Fruit fly (Drosophila melanogaster) whole organism, embryonic: ENCODE results near the gene msd1.

Experiments used
- C15 ChIP-seq: fragments of 200-800 bp; sonication (Bioruptor generic); IDR thresholded peaks from 3 replicates; pipeline ENCODE4 v1.3.6; 2022; ENCODE audit warnings: missing biosample characterization, missing genetic modification characterization
- CG10565 ChIP-seq: fragments of 200-800 bp; sonication (Bioruptor generic); optimal IDR thresholded peaks from 3 replicates; lab custom pipeline; 2016; ENCODE audit warnings: missing biosample characterization, mild to moderate bottlenecking, missing genetic modification characterization
- CG12219 ChIP-seq: fragments of 200-800 bp; sonication (Bioruptor generic); optimal IDR thresholded peaks from 3 replicates; lab custom pipeline; 2018; ENCODE audit warnings: missing biosample characterization, mild to moderate bottlenecking, missing genetic modification characterization
- CG12942 ChIP-seq: fragments of 200-800 bp; sonication (Bioruptor generic); optimal IDR thresholded peaks from 3 replicates; lab custom pipeline; 2016; ENCODE audit warnings: missing biosample characterization, missing genetic modification characterization
- CG13287 ChIP-seq: fragments of 200-800 bp; sonication (Bioruptor generic); IDR thresholded peaks from 2 replicates; pipeline ENCODE4 v1.3.6; 2022; ENCODE audit warnings: missing biosample characterization, missing genetic modification characterization; ENCODE audit not compliant: partially characterized antibody
- CG14667 ChIP-seq: fragments of 200-800 bp; sonication (Bioruptor generic); IDR thresholded peaks from 2 replicates; pipeline ENCODE4 v1.3.6; 2022; ENCODE audit warnings: missing biosample characterization, missing genetic modification characterization
- CG14860 ChIP-seq: fragments of 200-800 bp; sonication (Bioruptor generic); IDR thresholded peaks from 3 replicates; pipeline ENCODE4 v1.3.6; 2022; ENCODE audit warnings: missing biosample characterization, missing genetic modification characterization; ENCODE audit not compliant: partially characterized antibody
- CG15011 ChIP-seq: fragments of 200-800 bp; sonication (Bioruptor generic); optimal IDR thresholded peaks from 3 replicates; lab custom pipeline; 2018; ENCODE audit warnings: missing biosample characterization, mild to moderate bottlenecking, missing genetic modification characterization
- CG1647 ChIP-seq: fragments of 200-800 bp; sonication (Bioruptor generic); optimal IDR thresholded peaks from 3 replicates; lab custom pipeline; 2016; ENCODE audit warnings: missing biosample characterization, missing genetic modification characterization
- CG1792 ChIP-seq: fragments of 200-800 bp; sonication (Bioruptor generic); optimal IDR thresholded peaks from 2 replicates; lab custom pipeline; 2016; ENCODE audit warnings: missing biosample characterization, missing genetic modification characterization
- CG2202 ChIP-seq: fragments of 200-800 bp; sonication (Bioruptor generic); optimal IDR thresholded peaks from 2 replicates; lab custom pipeline; 2018; ENCODE audit warnings: missing biosample characterization, mild to moderate bottlenecking, missing genetic modification characterization
- CG33213 ChIP-seq: fragments of 200-800 bp; sonication (Bioruptor generic); optimal IDR thresholded peaks from 3 replicates; lab custom pipeline; 2016; ENCODE audit warnings: missing biosample characterization, missing genetic modification characterization
- CG34422 ChIP-seq: fragments of 200-800 bp; sonication (Bioruptor generic); IDR thresholded peaks from 3 replicates; pipeline ENCODE4 v1.3.6; 2022; ENCODE audit warnings: missing biosample characterization, missing genetic modification characterization
- CG5953 ChIP-seq: fragments of 200-800 bp; sonication (Bioruptor generic); IDR thresholded peaks from 2 replicates; pipeline ENCODE4 v1.3.6; 2022; ENCODE audit warnings: missing biosample characterization, missing genetic modification characterization
- CG6765 ChIP-seq: fragments of 200-800 bp; sonication (Bioruptor generic); optimal IDR thresholded peaks from 3 replicates; lab custom pipeline; 2017; ENCODE audit warnings: missing biosample characterization, mild to moderate bottlenecking, missing genetic modification characterization
- CG6791 ChIP-seq: fragments of 200-800 bp; sonication (Bioruptor generic); IDR thresholded peaks from 3 replicates; pipeline ENCODE4 v1.3.6; 2022; ENCODE audit warnings: missing biosample characterization, missing genetic modification characterization; ENCODE audit not compliant: partially characterized antibody
- CG9797 ChIP-seq: fragments of 200-800 bp; sonication (Bioruptor generic); optimal IDR thresholded peaks from 3 replicates; lab custom pipeline; 2018; ENCODE audit warnings: missing biosample characterization, mild to moderate bottlenecking, missing genetic modification characterization
- CG9876 ChIP-seq: fragments of 200-800 bp; sonication (Bioruptor generic); optimal IDR thresholded peaks from 2 replicates; lab custom pipeline; 2016; ENCODE audit warnings: missing biosample characterization, missing genetic modification characterization
- D ChIP-seq, 2 experiments: fragments of 200-800 bp in 1 of 2; fragments of >200 bp in 1 of 2; sonication (Bioruptor generic) in 1 of 2; optimal IDR thresholded peaks; 2 replicates in 1 of 2; 3 replicates in 1 of 2; lab custom pipeline; 2017; ENCODE audit warnings: mild to moderate bottlenecking in 1 of 2, missing biosample characterization in 1 of 2, missing genetic modification characterization in 1 of 2, missing genetic modification reagents in 1 of 2
- Dip3 ChIP-seq: fragments of 200-800 bp; sonication (Bioruptor generic); optimal IDR thresholded peaks from 3 replicates; lab custom pipeline; 2016; ENCODE audit warnings: missing biosample characterization, missing genetic modification characterization
- Eip74EF ChIP-seq, 2 experiments: fragments of 200-800 bp in 1 of 2; fragments of >200 bp in 1 of 2; sonication (Bioruptor generic) in 1 of 2; optimal IDR thresholded peaks; 2 replicates each; lab custom pipeline; 2017 to 2019; ENCODE audit warnings: missing biosample characterization in 2 of 2, missing genetic modification characterization in 2 of 2, mild to moderate bottlenecking in 1 of 2, moderate library complexity in 1 of 2
- Gug ChIP-seq: fragments of 200-800 bp; sonication (Bioruptor generic); IDR thresholded peaks from 4 replicates; pipeline ENCODE4 v1.3.6; 2022; ENCODE audit warnings: missing biosample characterization, missing genetic modification characterization
- HLH54F ChIP-seq: fragments of 200-800 bp; sonication (Bioruptor generic); optimal IDR thresholded peaks from 3 replicates; lab custom pipeline; 2016; ENCODE audit warnings: missing biosample characterization, missing genetic modification characterization
- Hmr ChIP-seq: fragments of 200-800 bp; sonication (Bioruptor generic); optimal IDR thresholded peaks from 3 replicates; lab custom pipeline; 2017; ENCODE audit warnings: mild to moderate bottlenecking, missing biosample characterization, missing genetic modification reagents, missing genetic modification characterization
- MBD-R2 ChIP-seq: fragments of 200-800 bp; sonication (Bioruptor generic); IDR thresholded peaks from 2 replicates; pipeline ENCODE4 v1.3.6; 2022; ENCODE audit warnings: missing biosample characterization, missing genetic modification characterization
- NFAT ChIP-seq: fragments of 200-800 bp; sonication (Bioruptor generic); IDR thresholded peaks from 2 replicates; pipeline ENCODE4 v1.3.6; 2022; ENCODE audit warnings: missing biosample characterization, missing genetic modification characterization
- Vsx1 ChIP-seq: fragments of 200-800 bp; sonication (Bioruptor generic); optimal IDR thresholded peaks from 2 replicates; lab custom pipeline; 2017; ENCODE audit warnings: missing biosample characterization, mild to moderate bottlenecking, missing genetic modification characterization, missing genetic modification reagents
- ase ChIP-seq: fragments of 200-800 bp; sonication (Bioruptor generic); IDR thresholded peaks from 3 replicates; pipeline ENCODE4 v1.3.6; 2022; ENCODE audit warnings: missing biosample characterization, missing genetic modification characterization
- bab2 ChIP-seq: fragments of 200-800 bp; sonication (Bioruptor generic); optimal IDR thresholded peaks from 2 replicates; lab custom pipeline; 2016; ENCODE audit warnings: missing biosample characterization, missing genetic modification characterization
- br ChIP-seq: fragments of >200 bp; optimal IDR thresholded peaks from 2 replicates; lab custom pipeline; 2017
- cas ChIP-seq: fragments of 200-800 bp; sonication (Bioruptor generic); IDR thresholded peaks from 2 replicates; pipeline ENCODE4 v1.3.6; 2022; ENCODE audit warnings: missing biosample characterization, missing genetic modification characterization
- caup ChIP-seq: fragments of 200-800 bp; sonication (Bioruptor generic); optimal IDR thresholded peaks from 3 replicates; lab custom pipeline; 2017; ENCODE audit warnings: missing biosample characterization, mild to moderate bottlenecking, missing genetic modification characterization, moderate library complexity; ENCODE audit not compliant: severe bottlenecking
- cwo ChIP-seq: fragments of 200-800 bp; sonication (Bioruptor generic); optimal IDR thresholded peaks from 3 replicates; lab custom pipeline; 2017; ENCODE audit warnings: missing biosample characterization, missing genetic modification characterization, mild to moderate bottlenecking, moderate library complexity, missing genetic modification reagents
- jumu ChIP-seq: fragments of 200-800 bp; sonication (Bioruptor generic); optimal IDR thresholded peaks from 3 replicates; lab custom pipeline; 2016; ENCODE audit warnings: missing biosample characterization, missing genetic modification characterization
- lov ChIP-seq, 2 experiments: fragments of 200-800 bp in 1 of 2; fragments of >200 bp in 1 of 2; sonication (Bioruptor generic) in 1 of 2; IDR thresholded peaks in 1 of 2; optimal IDR thresholded peaks in 1 of 2; 2 replicates in 1 of 2; 3 replicates in 1 of 2; pipeline versions ENCODE4 v1.3.6 to Lab custom; 2017 to 2022; ENCODE audit warnings: missing biosample characterization in 1 of 2, missing genetic modification characterization in 1 of 2
- maf-S ChIP-seq: fragments of 200-800 bp; sonication (Bioruptor generic); optimal IDR thresholded peaks from 2 replicates; lab custom pipeline; 2016; ENCODE audit warnings: missing biosample characterization, missing genetic modification characterization
- mam ChIP-seq: fragments of 200-800 bp; sonication (Bioruptor generic); optimal IDR thresholded peaks from 3 replicates; lab custom pipeline; 2016; ENCODE audit warnings: missing biosample characterization, missing genetic modification characterization
- oc ChIP-seq: fragments of 200-800 bp; sonication (Bioruptor generic); optimal IDR thresholded peaks from 2 replicates; lab custom pipeline; 2018; ENCODE audit warnings: missing biosample characterization, mild to moderate bottlenecking, missing genetic modification characterization, moderate library complexity
- pita ChIP-seq: fragments of 200-800 bp; sonication (Bioruptor generic); optimal IDR thresholded peaks from 2 replicates; lab custom pipeline; 2017; ENCODE audit warnings: missing biosample characterization, mild to moderate bottlenecking, missing genetic modification characterization
- pros ChIP-seq: fragments of 200-800 bp; sonication (Bioruptor generic); optimal IDR thresholded peaks from 3 replicates; lab custom pipeline; 2019; ENCODE audit warnings: missing biosample characterization, mild to moderate bottlenecking, missing genetic modification characterization, moderate library complexity
- repo ChIP-seq: fragments of 200-800 bp; sonication (Bioruptor generic); optimal IDR thresholded peaks from 2 replicates; lab custom pipeline; 2016; ENCODE audit warnings: missing biosample characterization, missing genetic modification characterization
- sna ChIP-seq: fragments of 200-800 bp; sonication (Bioruptor generic); IDR thresholded peaks from 2 replicates; pipeline ENCODE4 v1.3.6; 2022; ENCODE audit warnings: missing biosample characterization, missing genetic modification characterization; ENCODE audit not compliant: partially characterized antibody
- stc ChIP-seq: fragments of 200-800 bp; sonication (Bioruptor generic); IDR thresholded peaks from 2 replicates; pipeline ENCODE4 v1.3.6; 2022; ENCODE audit warnings: missing biosample characterization, missing genetic modification characterization
- sug ChIP-seq: fragments of 200-800 bp; optimal IDR thresholded peaks from 2 replicates; lab custom pipeline; 2019; ENCODE audit warnings: missing biosample characterization, mild to moderate bottlenecking, missing genetic modification characterization, moderate library complexity
- tap ChIP-seq: fragments of 200-800 bp; optimal IDR thresholded peaks from 3 replicates; lab custom pipeline; 2019; ENCODE audit warnings: missing biosample characterization, mild to moderate bottlenecking, missing genetic modification characterization, moderate library complexity
- trem ChIP-seq: fragments of 200-800 bp; optimal IDR thresholded peaks from 3 replicates; lab custom pipeline; 2019; ENCODE audit warnings: missing biosample characterization, mild to moderate bottlenecking, missing genetic modification characterization, moderate library complexity
- ttk ChIP-seq: fragments of 200-800 bp; sonication (Bioruptor generic); IDR thresholded peaks from 2 replicates; pipeline ENCODE4 v2.1.2; 2022; ENCODE audit warnings: missing biosample characterization, missing genetic modification characterization
- tup ChIP-seq: fragments of 200-800 bp; sonication (Bioruptor generic); optimal IDR thresholded peaks from 2 replicates; lab custom pipeline; 2016; ENCODE audit warnings: missing biosample characterization, mild to moderate bottlenecking, missing genetic modification characterization, moderate library complexity
- vvl ChIP-seq: fragments of 200-800 bp; sonication (Bioruptor generic); IDR thresholded peaks from 2 replicates; pipeline ENCODE4 v1.3.6; 2022; ENCODE audit warnings: missing biosample characterization, missing genetic modification characterization
- yki ChIP-seq: fragments of >200 bp; optimal IDR thresholded peaks from 3 replicates; lab custom pipeline; 2018

The msd1 gene

DNA sequence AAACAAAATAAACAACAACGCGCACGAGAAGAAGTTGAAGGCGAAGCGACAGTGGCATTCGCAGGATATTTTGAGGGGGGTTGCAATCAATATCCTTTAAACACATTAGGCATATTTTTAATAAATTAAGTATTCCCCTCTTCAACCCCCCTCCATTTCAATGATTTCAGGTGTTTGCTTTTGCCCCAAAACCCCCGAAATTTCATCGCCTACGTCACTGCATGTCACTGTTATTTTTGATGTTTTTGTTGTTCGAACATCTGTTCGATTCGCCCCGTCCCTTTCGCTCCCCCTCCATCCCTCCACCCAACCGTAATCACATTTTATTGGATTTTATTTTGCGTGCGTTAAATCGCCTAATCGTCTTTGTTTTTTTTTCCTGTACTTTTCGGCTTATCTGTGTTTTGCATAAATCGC, 36.7 kb downstream of the msd1 start (continued):
- TF ChIP-seq pita (GFP tag; lab: Kevin White, UChicago) (no peak), CG2202 (tag; lab: Kevin White, UChicago) (peak; percentile 60), MBD-R2 (GFP tag; lab: Robert Waterston, UW) (peak; percentile 59; the same call in 1 of the 2 replicates), HLH54F (GFP tag; lab: Kevin White, UChicago) (peak; percentile 69), pros (no peak), vvl (GFP tag; lab: Robert Waterston, UW) (peak; percentile 91), cwo (peak; percentile 80), D (optimal IDR thresholded peaks at IDR 0.05; lab: Kevin White, UChicago) (no peak), D (GFP tag; optimal IDR thresholded peaks at IDR 0.05; lab: Kevin White, UChicago) (peak; percentile 68), tup (GFP tag; lab: Kevin White, UChicago) (peak; percentile 38), CG10565 (GFP tag; lab: Kevin White, UChicago) (peak; percentile 27), bab2 (GFP tag; lab: Kevin White, UChicago) (peak; percentile 89), CG12942 (peak; percentile 70), cas (0 out of 2 replicates have a peak, but pooled peaks have one; percentile 10), tap (tag; lab: Kevin White, UChicago) (peak; percentile 68), Hmr (GFP tag; lab: Kevin White, UChicago) (peak; percentile 80), mam (peak; percentile 88), CG33213 (GFP tag; lab: Kevin White, UChicago) (peak; percentile 36), CG6791 (GFP tag; lab: Robert Waterston, UW) (no peak), CG14860 (GFP tag; lab: Robert Waterston, UW) (no peak), sug (tag; lab: Kevin White, UChicago) (peak; percentile 33), CG13287 (GFP tag; lab: Robert Waterston, UW) (no peak; the same call in 1 of the 2 replicates), repo (peak; percentile 56), CG1792 (no peak), oc (tag; lab: Kevin White, UChicago) (peak; percentile 73), CG34422 (GFP tag; lab: Robert Waterston, UW) (peak; percentile 84), CG14667 (peak; percentile 77), CG9876 (peak; percentile 63), CG5953 (GFP tag; lab: Robert Waterston, UW) (peak; percentile 58; the same call in 1 of the 2 replicates), trem (tag; lab: Kevin White, UChicago) (peak; percentile 38), ttk (peak; percentile 68), lov (optimal IDR thresholded peaks at IDR 0.05; lab: Kevin White, UChicago) (no peak), lov (GFP tag; IDR thresholded peaks at IDR 0.05; lab: Robert Waterston, UW) (peak; percentile 91), CG12219 (peak; percentile 65), Eip74EF (GFP tag; optimal IDR thresholded peaks at IDR 0.05; lab: Kevin White, UChicago) (peak in 1 of 2 experiments; percentile 25), CG1647 (GFP tag; lab: Kevin White, UChicago) (peak; percentile 43), Gug (GFP tag; lab: Robert Waterston, UW) (peak; percentile 93), C15 (GFP tag; lab: Robert Waterston, UW) (no peak), Dip3 (GFP tag; lab: Kevin White, UChicago) (peak; percentile 59), caup (peak; percentile 74), br (lab: Kevin White, UChicago) (no peak), yki (lab: Kevin White, UChicago) (no peak), NFAT (peak; percentile 65), Vsx1 (GFP tag; lab: Kevin White, UChicago) (no peak), stc (GFP tag; lab: Robert Waterston, UW) (peak; percentile 85), ase (GFP tag; lab: Robert Waterston, UW) (peak; percentile 56; the same call in 2 of the 3 replicates), maf-S (GFP tag; lab: Kevin White, UChicago) (peak; percentile 75), CG6765 (GFP tag; lab: Kevin White, UChicago) (no peak), jumu (GFP tag; lab: Kevin White, UChicago) (peak; percentile 75), CG15011 (GFP tag; lab: Kevin White, UChicago) (peak; percentile 33), sna (GFP tag; lab: Robert Waterston, UW) (no peak), CG9797 (GFP tag; lab: Kevin White, UChicago) (no peak)
